Worm (Caenorhabditis elegans) whole organism, late embryonic: Measurements from ENCODE around the gene C40A11.7.

ENCODE experiments used
- ama-1 ChIP-seq: fragments of 150-350 bp; optimal IDR thresholded peaks from 2 replicates; lab custom pipeline; 2014
- ceh-24 ChIP-seq: sonication (generic microtip); optimal IDR thresholded peaks from 2 replicates; lab custom pipeline; 2016; ENCODE audit warnings: mild to moderate bottlenecking, missing genetic modification characterization, missing compliant biosample characterization
- ceh-34 ChIP-seq: sonication (generic microtip); optimal IDR thresholded peaks from 2 replicates; lab custom pipeline; 2016; ENCODE audit warnings: mild to moderate bottlenecking, missing genetic modification characterization, missing compliant biosample characterization
- dve-1 ChIP-seq: sonication (generic microtip); optimal IDR thresholded peaks from 2 replicates; lab custom pipeline; 2017; ENCODE audit warnings: antibody characterized with exemption, mild to moderate bottlenecking, missing genetic modification characterization, missing compliant biosample characterization
- elt-2 ChIP-seq: sonication (generic microtip); optimal IDR thresholded peaks from 2 replicates; lab custom pipeline; 2016; ENCODE audit warnings: missing genetic modification reagents, missing genetic modification characterization, missing compliant biosample characterization
- nhr-11 ChIP-seq: fragments of 150-350 bp; optimal IDR thresholded peaks from 2 replicates; lab custom pipeline; 2014; ENCODE audit warnings: missing biosample characterization, missing genetic modification characterization
- pha-4 ChIP-seq: fragments of 150-350 bp; optimal IDR thresholded peaks from 2 replicates; lab custom pipeline; 2018; ENCODE audit warnings: missing biosample characterization, missing genetic modification reagents, missing genetic modification characterization
- ttx-3 ChIP-seq: sonication (generic microtip); optimal IDR thresholded peaks from 2 replicates; lab custom pipeline; 2016; ENCODE audit warnings: missing genetic modification reagents, missing genetic modification characterization, missing compliant biosample characterization
- unc-86 ChIP-seq: sonication (generic microtip); optimal IDR thresholded peaks from 2 replicates; lab custom pipeline; 2016; ENCODE audit warnings: missing genetic modification characterization, missing compliant biosample characterization

- TF ChIP-seq dve-1 (tag; lab: Kevin White, UChicago) (no peak), ama-1 (lab: Kevin White, UChicago) (no peak), unc-86 (no peak), pha-4 (no peak), ceh-34 (no peak), nhr-11 (tag; lab: Kevin White, UChicago) (no peak), elt-2 (tag; lab: Kevin White, UChicago) (peak; percentile 46), ttx-3 (tag; lab: Kevin White, UChicago) (no peak), ceh-24 (tag; lab: Kevin White, UChicago) (no peak)
Observed at ce11 chrII:2099139-2099976, 51.0 kb downstream of the C40A11.7 start, which contains the start of gene math-42.
